Worm (Caenorhabditis elegans) whole organism, L1 larva: ENCODE results near the gene C06E4.5.

Source experiments
- ceh-82 ChIP-seq, 3 experiments: fragments of 150-350 bp in 1 of 3; sonication (generic microtip) in 2 of 3; optimal IDR thresholded peaks; 2 replicates each; lab custom pipeline; 2014 to 2017; ENCODE audit warnings: missing biosample characterization in 3 of 3, missing genetic modification characterization in 3 of 3
- fos-1 ChIP-seq: fragments of 150-350 bp; optimal IDR thresholded peaks from 2 replicates; lab custom pipeline; 2014; ENCODE audit warnings: missing biosample characterization, missing genetic modification characterization
- sup-37 ChIP-seq: fragments of 200-800 bp; sonication (Bioruptor generic); optimal IDR thresholded peaks from 2 replicates; lab custom pipeline; 2018; ENCODE audit warnings: mild to moderate bottlenecking, missing genetic modification characterization, missing compliant biosample characterization

DNA sequence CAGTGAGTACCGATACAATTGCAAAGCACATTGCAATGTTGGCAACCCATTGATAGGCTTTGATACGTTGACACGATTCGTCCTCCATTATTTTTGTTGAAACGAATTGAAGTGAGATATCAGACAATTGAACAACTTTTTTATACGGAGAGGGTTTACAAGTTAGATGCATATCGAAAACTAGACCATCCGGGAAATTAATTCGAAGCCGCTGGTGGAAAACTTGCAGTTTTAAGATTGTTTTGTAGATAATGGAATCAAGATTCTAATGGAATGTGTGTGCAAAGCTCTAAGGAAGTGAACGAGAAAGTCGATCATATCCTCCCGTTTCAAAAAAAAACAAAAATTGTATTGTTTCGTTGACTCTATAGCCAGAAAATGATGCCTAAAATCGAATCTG, 8.2 kb upstream of the C06E4.5 start, which contains the start of gene col-114:
- TF ChIP-seq ceh-82 (tag; optimal IDR thresholded peaks at IDR 0.05; lab: Kevin White, UChicago) (no peak), sup-37 (GFP tag; lab: Kevin White, UChicago) (no peak), fos-1 (no peak)
